Worm (Caenorhabditis elegans) whole organism, early embryonic: ENCODE measurements around the gene vha-5.

Experiments
- B0310.2 ChIP-seq: sonication (generic microtip); optimal IDR thresholded peaks from 2 replicates; lab custom pipeline; 2016; ENCODE audit warnings: mild to moderate bottlenecking, missing genetic modification characterization, missing compliant biosample characterization
- F13C5.2 ChIP-seq: sonication (generic microtip); optimal IDR thresholded peaks from 2 replicates; lab custom pipeline; 2017; ENCODE audit warnings: mild to moderate bottlenecking, missing genetic modification characterization, inconsistent platforms, missing compliant biosample characterization
- aly-1 ChIP-seq: sonication (generic microtip); optimal IDR thresholded peaks from 2 replicates; lab custom pipeline; 2016; ENCODE audit warnings: missing genetic modification characterization, missing compliant biosample characterization
- ama-1 ChIP-seq: fragments of 150-350 bp; optimal IDR thresholded peaks from 2 replicates; lab custom pipeline; 2014
- ceh-13 ChIP-seq: fragments of 200-800 bp; sonication (Bioruptor generic); optimal IDR thresholded peaks from 2 replicates; lab custom pipeline; 2018; ENCODE audit warnings: mild to moderate bottlenecking, missing genetic modification characterization, missing compliant biosample characterization
- ceh-36 ChIP-seq: sonication (generic microtip); optimal IDR thresholded peaks from 2 replicates; lab custom pipeline; 2016; ENCODE audit warnings: missing genetic modification characterization, inconsistent platforms, missing compliant biosample characterization
- ets-7 ChIP-seq: sonication (generic microtip); optimal IDR thresholded peaks from 2 replicates; lab custom pipeline; 2016; ENCODE audit warnings: missing genotype, missing genetic modification characterization, missing compliant biosample characterization
- flt-1 ChIP-seq: fragments of 200-800 bp; sonication (Bioruptor generic); IDR thresholded peaks from 2 replicates; pipeline ENCODE4 v1.3.6; 2022; ENCODE audit warnings: missing genetic modification characterization, missing compliant biosample characterization
- hmbx-1 ChIP-seq: sonication (generic microtip); optimal IDR thresholded peaks from 2 replicates; lab custom pipeline; 2016; ENCODE audit warnings: mild to moderate bottlenecking, missing genetic modification characterization, missing compliant biosample characterization
- hmg-4 ChIP-seq: fragments of 200-800 bp; sonication (Bioruptor generic); optimal IDR thresholded peaks from 2 replicates; lab custom pipeline; 2018; ENCODE audit warnings: mild to moderate bottlenecking, missing genetic modification characterization, missing compliant biosample characterization
- hnd-1 ChIP-seq: sonication (generic microtip); optimal IDR thresholded peaks from 2 replicates; lab custom pipeline; 2016; ENCODE audit warnings: missing genetic modification characterization, missing compliant biosample characterization
- pes-1 ChIP-seq: fragments of 200-800 bp; sonication (Bioruptor generic); IDR thresholded peaks from 2 replicates; pipeline ENCODE4 v1.3.6; 2022; ENCODE audit warnings: missing genetic modification reagents, missing genetic modification characterization, missing compliant biosample characterization
- scrt-1 ChIP-seq: fragments of 200-800 bp; sonication (Bioruptor generic); IDR thresholded peaks from 2 replicates; pipeline ENCODE4 v1.3.6; 2022; ENCODE audit warnings: missing genetic modification characterization, missing compliant biosample characterization
- sea-1 ChIP-seq: fragments of 200-800 bp; sonication (Bioruptor generic); conservative IDR thresholded peaks from 2 replicates; pipeline ENCODE4 v1.3.6; 2022; ENCODE audit warnings: missing genetic modification characterization, missing compliant biosample characterization
- tbx-11 ChIP-seq: fragments of 200-800 bp; sonication (Bioruptor generic); IDR thresholded peaks from 2 replicates; pipeline ENCODE4 v1.3.6; 2022; ENCODE audit warnings: missing genetic modification characterization, missing compliant biosample characterization
- tbx-37 ChIP-seq: fragments of 200-800 bp; sonication (Bioruptor generic); conservative IDR thresholded peaks from 2 replicates; pipeline ENCODE4 v1.3.6; 2022; ENCODE audit warnings: missing genetic modification reagents, missing genetic modification characterization, missing compliant biosample characterization
- tra-4 ChIP-seq: sonication (generic microtip); optimal IDR thresholded peaks from 2 replicates; lab custom pipeline; 2017; ENCODE audit warnings: missing genetic modification characterization, missing compliant biosample characterization

Gene vha-5

ce11 chrIV:8266024-8266949 lies 37.5 kb upstream of the vha-5 start:
- no peak for TF ChIP-seq tbx-11 (GFP tag; lab: Robert Waterston, UW)
- TF ChIP-seq sea-1, result no peak
- no peak for TF ChIP-seq hmbx-1 (tag; lab: Kevin White, UChicago)
- TF ChIP-seq scrt-1, result no peak
- TF ChIP-seq ama-1 (lab: Kevin White, UChicago), result no peak
- no peak for TF ChIP-seq flt-1 (GFP tag; lab: Robert Waterston, UW)
- TF ChIP-seq pes-1 (GFP tag; lab: Robert Waterston, UW), result no peak
- no peak for TF ChIP-seq B0310.2 (tag; lab: Kevin White, UChicago)
- TF ChIP-seq tbx-37 (GFP tag; lab: Robert Waterston, UW), result no peak
- TF ChIP-seq ceh-13 (GFP tag; lab: Kevin White, UChicago), result no peak
- no peak for TF ChIP-seq ets-7 (tag; lab: Kevin White, UChicago)
- TF ChIP-seq ceh-36 (tag; lab: Kevin White, UChicago), result no peak
- no peak for TF ChIP-seq hmg-4
- TF ChIP-seq hnd-1 (tag; lab: Kevin White, UChicago), result no peak
- TF ChIP-seq aly-1, result no peak
- no peak for TF ChIP-seq F13C5.2 (tag; lab: Kevin White, UChicago)

DNA sequence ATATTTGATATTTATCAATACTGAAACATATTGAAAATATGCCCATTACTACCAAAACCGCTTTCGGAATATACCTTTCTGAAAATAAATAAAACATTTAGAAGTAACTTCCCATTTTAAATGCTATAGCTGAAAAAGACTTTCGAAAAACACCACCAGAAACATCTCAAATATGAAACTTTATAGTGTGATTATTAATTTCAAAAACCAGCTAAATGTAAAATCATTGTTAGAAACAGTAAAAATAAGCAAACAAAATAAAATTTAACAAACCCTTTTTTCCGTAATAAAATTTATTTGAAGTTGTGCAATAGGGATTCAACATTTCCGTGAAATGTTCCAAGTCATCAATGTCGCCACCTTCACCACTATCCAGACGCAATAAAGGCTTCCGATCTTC lies 35.7 kb upstream of the vha-5 start, which contains the start of the genes K07H8.5 and K07H8.8:
K07H8.5 (plus strand) TSS at position 301 of the 400 bp plus-strand sequence.
K07H8.8 (minus strand) TSS at position 389 of the 400 bp plus-strand sequence.
- TF ChIP-seq ceh-36 (tag; lab: Kevin White, UChicago) (no peak), scrt-1 (no peak), F13C5.2 (tag; lab: Kevin White, UChicago) (no peak), ceh-13 (GFP tag; lab: Kevin White, UChicago) (no peak), hmg-4 (no peak), sea-1 (no peak), ets-7 (tag; lab: Kevin White, UChicago) (no peak), tra-4 (tag; lab: Kevin White, UChicago) (no peak)

- TF ChIP-seq hmbx-1 (tag; lab: Kevin White, UChicago), result no peak
- TF ChIP-seq ceh-36 (tag; lab: Kevin White, UChicago), result no peak
- TF ChIP-seq pes-1 (GFP tag; lab: Robert Waterston, UW), result no peak
- TF ChIP-seq ama-1 (lab: Kevin White, UChicago), result no peak
- TF ChIP-seq tra-4 (tag; lab: Kevin White, UChicago), result no peak
- TF ChIP-seq tbx-11 (GFP tag; lab: Robert Waterston, UW), result no peak
- TF ChIP-seq ceh-13 (GFP tag; lab: Kevin White, UChicago), result no peak
Measured at ce11 chrIV:8273334-8273733, 30.4 kb upstream of the vha-5 start.

DNA sequence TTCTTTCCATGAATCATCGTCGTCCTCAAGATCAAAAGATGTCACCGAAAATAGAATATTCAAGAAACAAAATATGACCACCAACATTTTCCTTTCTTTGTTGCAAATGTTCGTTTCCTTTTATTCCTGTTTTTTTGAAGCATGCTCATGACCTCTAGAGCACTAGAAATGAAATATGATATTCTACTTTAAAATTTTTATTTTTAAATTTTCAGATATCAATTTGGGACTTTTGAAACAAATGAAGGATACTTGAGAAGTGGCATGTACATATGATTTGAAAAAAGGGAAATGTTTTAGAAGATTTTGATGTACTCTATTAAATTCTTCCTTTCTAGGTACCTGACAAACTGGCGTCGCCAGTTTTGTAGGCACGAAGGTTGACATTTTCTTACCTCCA lies 28.5 kb upstream of the vha-5 start, which contains the start of gene K07H8.11:
K07H8.11 (minus strand) TSS at position 101 of the 400 bp plus-strand sequence.
- TF ChIP-seq tra-4 (tag; lab: Kevin White, UChicago), result no peak
- TF ChIP-seq pes-1 (GFP tag; lab: Robert Waterston, UW), result no peak
- no peak for TF ChIP-seq hmg-4
- TF ChIP-seq tbx-37 (GFP tag; lab: Robert Waterston, UW), result no peak
- TF ChIP-seq sea-1, result no peak
- TF ChIP-seq hmbx-1 (tag; lab: Kevin White, UChicago), result no peak
- no peak for TF ChIP-seq F13C5.2 (tag; lab: Kevin White, UChicago)
- TF ChIP-seq scrt-1, result no peak
- TF ChIP-seq tbx-11 (GFP tag; lab: Robert Waterston, UW), result no peak
- TF ChIP-seq ets-7 (tag; lab: Kevin White, UChicago), result no peak
- no peak for TF ChIP-seq B0310.2 (tag; lab: Kevin White, UChicago)
- no peak for TF ChIP-seq ama-1 (lab: Kevin White, UChicago)
- no peak for TF ChIP-seq ceh-13 (GFP tag; lab: Kevin White, UChicago)

ce11 chrIV:8276609-8277008 lies 27.2 kb upstream of the vha-5 start, which contains the start of gene K07H8.12:
Gene K07H8.12, minus strand, starts transcription at chrIV:8276709.
- TF ChIP-seq hmg-4, result no peak
- no peak for TF ChIP-seq hnd-1 (tag; lab: Kevin White, UChicago)
- TF ChIP-seq ceh-13 (GFP tag; lab: Kevin White, UChicago), result no peak
- no peak for TF ChIP-seq ama-1 (lab: Kevin White, UChicago)
- TF ChIP-seq scrt-1, result no peak
- TF ChIP-seq flt-1 (GFP tag; lab: Robert Waterston, UW), result no peak
- no peak for TF ChIP-seq aly-1
- no peak for TF ChIP-seq hmbx-1 (tag; lab: Kevin White, UChicago)

DNA sequence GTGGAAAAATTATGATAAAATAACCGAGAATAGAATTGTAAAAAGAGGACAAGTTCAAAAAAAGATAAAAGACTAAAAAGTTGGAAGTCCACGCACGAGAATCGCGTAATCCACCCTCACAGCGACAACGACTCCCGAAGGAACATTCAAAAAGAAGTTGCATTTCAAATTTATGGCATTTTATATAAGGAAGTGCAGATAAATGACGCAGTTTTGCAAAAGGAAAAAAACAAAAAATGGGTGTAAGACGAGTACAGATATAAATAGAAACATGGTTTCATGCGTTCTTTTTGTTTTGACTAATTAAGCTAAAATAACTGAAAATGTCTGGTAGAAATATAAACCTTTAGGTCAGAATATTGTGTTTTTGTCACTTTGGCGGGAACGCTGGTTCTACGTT lies 20.6 kb upstream of the vha-5 start:
- no peak for TF ChIP-seq ama-1 (lab: Kevin White, UChicago)

DNA sequence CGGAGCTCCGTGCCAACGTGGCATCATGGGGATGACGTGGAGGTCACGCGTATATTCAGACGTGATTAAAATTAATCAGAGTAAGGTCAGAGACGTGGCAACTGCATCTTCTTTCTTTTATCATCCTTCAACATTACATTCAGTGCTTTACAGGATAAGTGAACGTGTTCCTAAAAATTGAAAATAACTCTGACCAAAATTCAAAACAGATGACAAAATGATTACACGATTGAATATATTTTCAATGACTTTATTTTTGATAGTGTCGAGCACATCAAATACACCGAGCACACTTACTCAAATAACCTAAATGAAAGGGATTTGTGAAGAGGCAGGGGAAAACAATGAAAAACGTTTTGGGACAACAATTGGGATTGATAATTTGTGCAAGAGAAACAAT lies 17.4 kb upstream of the vha-5 start, which contains the start of gene K07H8.9:
K07H8.9 (minus strand) TSS at position 125 of the 400 bp plus-strand sequence.
- TF ChIP-seq ceh-13 (GFP tag; lab: Kevin White, UChicago), result no peak
- no peak for TF ChIP-seq pes-1 (GFP tag; lab: Robert Waterston, UW)
- TF ChIP-seq tbx-37 (GFP tag; lab: Robert Waterston, UW), result no peak
- TF ChIP-seq scrt-1, result no peak
- TF ChIP-seq F13C5.2 (tag; lab: Kevin White, UChicago), result no peak
- TF ChIP-seq hnd-1 (tag; lab: Kevin White, UChicago), result no peak
- no peak for TF ChIP-seq B0310.2 (tag; lab: Kevin White, UChicago)
- TF ChIP-seq sea-1, result no peak
- TF ChIP-seq ets-7 (tag; lab: Kevin White, UChicago), result no peak
- no peak for TF ChIP-seq hmg-4
- no peak for TF ChIP-seq ama-1 (lab: Kevin White, UChicago)
- TF ChIP-seq aly-1, result no peak
